Worm (Caenorhabditis elegans) whole organism, mixed stage, embryonic: Measurements from ENCODE around the gene ZK666.15.
"Not testable (repeated sequence)": the region's sequence is repeated elsewhere in the genome, so short reads cannot be mapped to it uniquely, and the experiment has no call there.

Source experiments
- M03D4.4 ChIP-seq: sonication (generic microtip); optimal IDR thresholded peaks from 2 replicates; lab custom pipeline; 2017; ENCODE audit warnings: mild to moderate bottlenecking, missing genetic modification characterization, missing compliant biosample characterization
- bed-3 ChIP-seq: fragments of 200-800 bp; sonication (Bioruptor generic); optimal IDR thresholded peaks from 3 replicates; lab custom pipeline; 2018; ENCODE audit warnings: mild to moderate bottlenecking, missing genetic modification characterization, moderate library complexity, missing compliant biosample characterization
- blmp-1 ChIP-seq: fragments of 150-350 bp; optimal IDR thresholded peaks from 2 replicates; lab custom pipeline; 2014; ENCODE audit warnings: missing biosample characterization, missing genetic modification characterization
- ceh-39 ChIP-seq: fragments of 150-350 bp; optimal IDR thresholded peaks from 2 replicates; lab custom pipeline; 2014; ENCODE audit warnings: missing biosample characterization, missing genetic modification characterization
- ceh-43 ChIP-seq: fragments of 200-800 bp; sonication (Bioruptor generic); optimal IDR thresholded peaks from 2 replicates; lab custom pipeline; 2018; ENCODE audit warnings: mild to moderate bottlenecking, missing genetic modification characterization, moderate library complexity, missing compliant biosample characterization
- ceh-83 ChIP-seq: fragments of 200-800 bp; sonication (Bioruptor generic); optimal IDR thresholded peaks from 2 replicates; lab custom pipeline; 2018; ENCODE audit warnings: mild to moderate bottlenecking, missing genetic modification characterization, missing compliant biosample characterization
- ces-1 ChIP-seq: fragments of 150-350 bp; optimal IDR thresholded peaks from 2 replicates; lab custom pipeline; 2014; ENCODE audit warnings: missing biosample characterization, missing genetic modification reagents, missing genetic modification characterization
- cnd-1 ChIP-seq: fragments of 200-800 bp; sonication (Bioruptor generic); optimal IDR thresholded peaks from 2 replicates; lab custom pipeline; 2018; ENCODE audit warnings: mild to moderate bottlenecking, missing genetic modification characterization, missing compliant biosample characterization
- drap-1 ChIP-seq: fragments of 200-800 bp; sonication (Bioruptor generic); optimal IDR thresholded peaks from 3 replicates; lab custom pipeline; 2018; ENCODE audit warnings: mild to moderate bottlenecking, missing genetic modification characterization, missing compliant biosample characterization
- elt-1 ChIP-seq: sonication (generic microtip); optimal IDR thresholded peaks from 2 replicates; lab custom pipeline; 2017; ENCODE audit warnings: missing genetic modification characterization, mild to moderate bottlenecking, missing compliant biosample characterization, antibody characterized with exemption, moderate library complexity, borderline replicate concordance; ENCODE audit not compliant: insufficient read depth
- elt-3 ChIP-seq: fragments of 150-350 bp; optimal IDR thresholded peaks from 2 replicates; lab custom pipeline; 2014; ENCODE audit warnings: missing biosample characterization, missing genetic modification characterization
- flh-1 ChIP-seq: fragments of 200-800 bp; sonication (Bioruptor generic); optimal IDR thresholded peaks from 2 replicates; lab custom pipeline; 2018; ENCODE audit warnings: mild to moderate bottlenecking, missing genetic modification characterization, moderate library complexity, missing compliant biosample characterization
- ham-2 ChIP-seq: fragments of 200-800 bp; sonication (Bioruptor generic); optimal IDR thresholded peaks from 2 replicates; lab custom pipeline; 2018; ENCODE audit warnings: mild to moderate bottlenecking, missing genetic modification characterization, missing compliant biosample characterization
- hlh-1 ChIP-seq: fragments of 150-350 bp; optimal IDR thresholded peaks from 2 replicates; lab custom pipeline; 2014; ENCODE audit warnings: missing biosample characterization, missing genetic modification reagents, missing genetic modification characterization
- lin-13 ChIP-seq: fragments of 150-350 bp; optimal IDR thresholded peaks from 2 replicates; lab custom pipeline; 2014; ENCODE audit warnings: missing biosample characterization, missing genetic modification characterization
- lin-32 ChIP-seq: fragments of 200-800 bp; sonication (Bioruptor generic); optimal IDR thresholded peaks from 2 replicates; lab custom pipeline; 2018; ENCODE audit warnings: mild to moderate bottlenecking, missing genetic modification characterization, missing compliant biosample characterization
- lsy-2 ChIP-seq: fragments of 150-350 bp; optimal IDR thresholded peaks from 2 replicates; lab custom pipeline; 2014; ENCODE audit warnings: missing biosample characterization, missing genetic modification characterization
- mep-1 ChIP-seq: fragments of 150-350 bp; optimal IDR thresholded peaks from 2 replicates; lab custom pipeline; 2017; ENCODE audit warnings: missing biosample characterization, missing genetic modification reagents, missing genetic modification characterization, inconsistent platforms
- mls-2 ChIP-seq: sonication (generic microtip); optimal IDR thresholded peaks from 2 replicates; lab custom pipeline; 2016; ENCODE audit warnings: mild to moderate bottlenecking, missing genetic modification characterization, moderate library complexity, missing compliant biosample characterization
- nhr-2 ChIP-seq: fragments of 150-350 bp; optimal IDR thresholded peaks from 2 replicates; lab custom pipeline; 2014; ENCODE audit warnings: missing biosample characterization, missing genetic modification characterization
- nhr-28 ChIP-seq: fragments of 150-350 bp; optimal IDR thresholded peaks from 2 replicates; lab custom pipeline; 2014; ENCODE audit warnings: missing biosample characterization, missing genetic modification characterization
- nhr-76 ChIP-seq: sonication (generic microtip); optimal IDR thresholded peaks from 2 replicates; lab custom pipeline; 2017; ENCODE audit warnings: missing biosample characterization, missing genetic modification characterization
- sem-2 ChIP-seq: fragments of 200-800 bp; sonication (Bioruptor generic); optimal IDR thresholded peaks from 2 replicates; lab custom pipeline; 2018; ENCODE audit warnings: mild to moderate bottlenecking, missing genetic modification characterization, missing compliant biosample characterization
- snpc-4 ChIP-seq: fragments of 150-350 bp; optimal IDR thresholded peaks from 2 replicates; lab custom pipeline; 2014; ENCODE audit warnings: missing biosample characterization, missing genetic modification characterization
- sptf-1 ChIP-seq: sonication (generic microtip); optimal IDR thresholded peaks from 2 replicates; lab custom pipeline; 2017; ENCODE audit warnings: mild to moderate bottlenecking, missing genetic modification characterization, moderate library complexity, missing compliant biosample characterization
- tbx-8 ChIP-seq: fragments of 200-800 bp; sonication (Bioruptor generic); optimal IDR thresholded peaks from 2 replicates; lab custom pipeline; 2018; ENCODE audit warnings: mild to moderate bottlenecking, missing genetic modification characterization, moderate library complexity, missing compliant biosample characterization
- unc-120 ChIP-seq: sonication (generic microtip); optimal IDR thresholded peaks from 2 replicates; lab custom pipeline; 2017; ENCODE audit warnings: missing genetic modification characterization, missing compliant biosample characterization; ENCODE audit not compliant: poor library complexity, severe bottlenecking
- unc-39 ChIP-seq: fragments of 150-350 bp; optimal IDR thresholded peaks from 2 replicates; lab custom pipeline; 2014; ENCODE audit warnings: missing biosample characterization, missing genetic modification characterization
- unc-62 ChIP-seq: fragments of 150-350 bp; optimal IDR thresholded peaks from 2 replicates; lab custom pipeline; 2014; ENCODE audit warnings: missing biosample characterization, missing genetic modification reagents, missing genetic modification characterization
- zip-8 ChIP-seq: fragments of 150-350 bp; optimal IDR thresholded peaks from 2 replicates; lab custom pipeline; 2014; ENCODE audit warnings: missing biosample characterization, missing genetic modification characterization
- ztf-11 ChIP-seq: fragments of 150-350 bp; optimal IDR thresholded peaks from 2 replicates; lab custom pipeline; 2014; ENCODE audit warnings: missing biosample characterization, missing genetic modification characterization

ZK666.15 gene

DNA sequence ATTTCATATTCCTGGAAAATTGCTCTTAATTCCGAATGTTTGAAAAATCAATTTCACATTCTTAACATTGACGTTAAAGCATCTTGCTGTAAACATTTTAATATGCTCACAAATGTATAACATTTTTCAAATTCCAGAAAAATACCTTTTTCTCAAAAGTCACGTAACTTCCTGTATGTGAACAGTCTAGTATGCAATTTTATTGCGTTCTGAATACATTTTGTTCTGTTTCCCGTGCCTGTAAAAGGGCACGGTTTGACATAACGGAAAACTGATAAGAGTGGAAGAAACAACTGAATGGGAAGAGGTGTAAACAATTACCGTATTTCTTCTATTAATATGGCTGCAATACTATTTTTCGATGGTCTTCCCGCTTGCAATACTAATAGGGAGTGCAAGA is 3.9 kb upstream of the ZK666.15 start:
- TF ChIP-seq M03D4.4 (tag; lab: Kevin White, UChicago) (no peak), lin-32 (GFP tag; lab: Kevin White, UChicago) (no peak), elt-3 (tag; lab: Kevin White, UChicago) (no peak), nhr-76 (tag; lab: Kevin White, UChicago) (no peak), zip-8 (tag; lab: Kevin White, UChicago) (no peak), unc-120 (tag; lab: Kevin White, UChicago) (no peak), sem-2 (no peak), lsy-2 (no peak), bed-3 (GFP tag; lab: Kevin White, UChicago) (no peak), ces-1 (GFP tag; lab: Kevin White, UChicago) (no peak), ztf-11 (tag; lab: Kevin White, UChicago) (no peak), ham-2 (GFP tag; lab: Kevin White, UChicago) (no peak), sptf-1 (tag; lab: Kevin White, UChicago) (no peak), mls-2 (tag; lab: Kevin White, UChicago) (no peak), cnd-1 (tag; lab: Kevin White, UChicago) (no peak), drap-1 (GFP tag; lab: Kevin White, UChicago) (no peak), unc-62 (GFP tag; lab: Kevin White, UChicago) (no peak), ceh-83 (no peak), mep-1 (no peak)
- TF ChIP-seq, all 35 proteins: peak for 0

DNA sequence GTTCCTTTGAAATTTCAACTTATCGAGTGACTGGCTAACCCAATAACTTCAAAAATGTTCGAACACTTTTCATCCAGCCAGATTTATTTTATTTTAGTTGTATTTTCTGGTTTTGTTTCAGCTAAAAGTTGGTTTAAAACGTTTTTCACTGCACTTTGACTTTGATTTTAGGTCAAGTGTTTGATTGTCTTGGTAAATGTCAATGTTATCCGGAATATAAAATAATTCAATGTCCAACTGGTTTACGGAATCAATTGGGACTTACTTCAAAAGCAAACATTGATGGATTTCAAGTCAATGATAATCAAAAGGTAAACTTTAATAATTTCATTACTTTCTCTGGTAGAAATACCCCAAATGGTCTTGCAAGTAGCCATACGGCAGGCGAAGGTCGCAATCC is 3.0 kb upstream of the ZK666.15 start:
- TF ChIP-seq ces-1 (GFP tag; lab: Kevin White, UChicago) (no peak), elt-1 (tag; lab: Kevin White, UChicago) (no peak), lsy-2 (no peak), bed-3 (GFP tag; lab: Kevin White, UChicago) (no peak), nhr-2 (tag; lab: Kevin White, UChicago) (no peak), ceh-39 (tag; lab: Kevin White, UChicago) (no peak), hlh-1 (no peak), lin-32 (GFP tag; lab: Kevin White, UChicago) (no peak), flh-1 (GFP tag; lab: Kevin White, UChicago) (no peak), blmp-1 (tag; lab: Kevin White, UChicago) (no peak), zip-8 (tag; lab: Kevin White, UChicago) (no peak), ceh-83 (no peak), nhr-28 (no peak), snpc-4 (tag; lab: Kevin White, UChicago) (no peak), unc-39 (tag; lab: Kevin White, UChicago) (no peak), ham-2 (GFP tag; lab: Kevin White, UChicago) (no peak), sptf-1 (tag; lab: Kevin White, UChicago) (no peak)

DNA sequence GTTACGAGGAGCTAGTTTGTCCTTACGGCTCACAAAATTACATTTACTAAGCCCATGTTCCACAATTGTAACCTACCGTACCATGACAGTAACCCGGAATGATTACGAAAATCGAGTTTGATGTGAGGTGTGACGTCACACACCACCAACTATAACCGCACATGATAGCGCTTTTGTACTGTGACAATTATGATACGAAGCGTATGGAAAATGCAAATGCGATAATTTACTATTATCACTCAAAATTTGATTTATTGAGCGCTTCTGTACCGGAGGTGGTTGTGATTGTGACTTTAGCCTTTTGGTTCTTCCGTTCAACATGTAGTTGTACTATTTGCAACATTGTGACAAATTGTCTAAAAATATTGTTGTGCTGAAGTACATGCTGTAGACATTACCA is 1.2 kb upstream of the ZK666.15 start:
- TF ChIP-seq mls-2 (tag; lab: Kevin White, UChicago) = no peak
- no peak for TF ChIP-seq ham-2 (GFP tag; lab: Kevin White, UChicago)
- no peak for TF ChIP-seq drap-1 (GFP tag; lab: Kevin White, UChicago)
- TF ChIP-seq nhr-76 (tag; lab: Kevin White, UChicago) = no peak
- no peak for TF ChIP-seq bed-3 (GFP tag; lab: Kevin White, UChicago)
- TF ChIP-seq cnd-1 (tag; lab: Kevin White, UChicago) = no peak
- no peak for TF ChIP-seq ztf-11 (tag; lab: Kevin White, UChicago)

DNA sequence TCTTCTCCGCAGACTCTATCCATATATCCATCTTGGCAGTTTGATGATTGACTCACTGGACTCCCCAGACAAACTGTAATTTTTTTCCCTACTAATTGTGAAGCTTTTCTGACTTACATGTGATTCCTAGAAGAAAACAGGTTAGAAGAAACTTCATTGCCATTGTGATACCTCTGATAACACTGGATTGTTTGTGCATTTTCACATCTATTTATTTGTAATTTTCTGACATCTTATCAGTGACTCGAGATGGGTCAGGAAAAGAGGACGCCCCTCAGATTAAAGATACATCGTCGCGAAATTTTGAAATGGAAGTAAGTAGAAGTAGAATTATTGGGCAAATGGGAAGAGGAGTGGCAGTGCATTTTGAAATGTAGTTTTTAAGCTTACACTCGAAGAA is 3.5 kb downstream of the ZK666.15 start, which contains the start of gene clec-61:
Gene clec-61 (minus strand): TSS at position 209 of the 400 bp plus-strand sequence.
- TF ChIP-seq blmp-1 (tag; lab: Kevin White, UChicago) = no peak
- TF ChIP-seq hlh-1 = no peak
- TF ChIP-seq ceh-43 (GFP tag; lab: Kevin White, UChicago) = no peak
- TF ChIP-seq mep-1 = no peak
- TF ChIP-seq bed-3 (GFP tag; lab: Kevin White, UChicago) = no peak
- no peak for TF ChIP-seq elt-3 (tag; lab: Kevin White, UChicago)
- no peak for TF ChIP-seq lin-13 (tag; lab: Kevin White, UChicago)
- no peak for TF ChIP-seq unc-62 (GFP tag; lab: Kevin White, UChicago)
- no peak for TF ChIP-seq drap-1 (GFP tag; lab: Kevin White, UChicago)

DNA sequence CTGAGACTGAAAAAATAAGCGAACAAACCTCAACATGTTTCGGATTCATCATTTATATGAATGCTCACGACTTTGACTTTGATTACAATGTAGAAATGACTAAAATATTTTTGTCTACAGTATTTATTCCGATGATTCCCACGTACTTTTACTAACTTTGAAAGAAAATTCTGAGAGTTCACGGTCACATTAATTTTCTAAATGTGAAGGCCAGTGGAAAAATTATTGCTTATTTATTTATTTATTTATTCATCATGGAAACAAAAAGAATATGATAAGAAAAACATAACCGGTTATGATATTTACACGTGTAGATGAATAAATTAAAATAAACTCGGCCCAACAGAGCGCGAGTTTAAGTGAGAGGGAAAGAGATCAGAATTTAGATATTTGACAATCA is 6.2 kb downstream of the ZK666.15 start, which contains the start of gene ZK666.8:
Gene ZK666.8 (minus strand): TSS at position 101 of the 400 bp plus-strand sequence.
- not testable (repeated sequence) for TF ChIP-seq mls-2 (tag; lab: Kevin White, UChicago); tbx-8; drap-1 (GFP tag; lab: Kevin White, UChicago)
